Fruit fly (Drosophila melanogaster): ENCODE measurements around the gene CG14238.
A peak's percentile ranks its signal among the peaks of the same experiment; 100 is the strongest.

The CG14238 gene

dm6 chr3R:26448779-26449178, 9.3 kb upstream of the CG14238 start, which contains the start of gene Hex-t1:
Gene Hex-t1, plus strand, starts transcription at chr3R:26449079.
- TF ChIP-seq CG1529 (GFP tag; optimal IDR thresholded peaks at IDR 0.05), result no peak

- TF ChIP-seq br (optimal IDR thresholded peaks at IDR 0.05), result no peak
- no peak for TF ChIP-seq CG2678 (tag; optimal IDR thresholded peaks at IDR 0.05)
- TF ChIP-seq ap (GFP tag; IDR thresholded peaks at IDR 0.05), result no peak
- no peak for TF ChIP-seq gce (GFP tag; IDR thresholded peaks at IDR 0.05)
- no peak for TF ChIP-seq CG30431 (GFP tag; optimal IDR thresholded peaks at IDR 0.05)
- TF ChIP-seq Dad (GFP tag; optimal IDR thresholded peaks at IDR 0.05), result no peak
- no peak for TF ChIP-seq Dp (GFP tag; optimal IDR thresholded peaks at IDR 0.05)
- TF ChIP-seq CG5953 (GFP tag; IDR thresholded peaks at IDR 0.05), result no peak
- TF ChIP-seq Fer1 (GFP tag; optimal IDR thresholded peaks at IDR 0.05), result no peak
- no peak for TF ChIP-seq salm (tag; optimal IDR thresholded peaks at IDR 0.05)
- no peak for TF ChIP-seq CG34376 (GFP tag; optimal IDR thresholded peaks at IDR 0.05)
- no peak for TF ChIP-seq Doc3 (GFP tag; IDR thresholded peaks at IDR 0.05; ENCODE audit: partially characterized antibody)
- no peak for TF ChIP-seq Hr3 (GFP tag; optimal IDR thresholded peaks at IDR 0.05)
- TF ChIP-seq dmrt99B (tag; optimal IDR thresholded peaks at IDR 0.05), result no peak
- TF ChIP-seq tx (GFP tag; optimal IDR thresholded peaks at IDR 0.05), result no peak
- no peak for TF ChIP-seq toy (GFP tag; IDR thresholded peaks at IDR 0.05)
- no peak for TF ChIP-seq CG18619 (GFP tag; optimal IDR thresholded peaks at IDR 0.05)
- no peak for TF ChIP-seq Ets97D (GFP tag; optimal IDR thresholded peaks at IDR 0.05)
These were observed 7.7 kb upstream of the CG14238 start, which contains the start of gene Hex-t2 for dm6 chr3R:26450371-26450770. Gene Hex-t2, plus strand, starts transcription at chr3R:26450671.

dm6 chr3R:26452345-26452744, 5.7 kb upstream of the CG14238 start, which contains the start of gene CG5447:
Gene CG5447, plus strand, starts transcription at chr3R:26452534.
- TF ChIP-seq tx (GFP tag; optimal IDR thresholded peaks at IDR 0.05), result peak; percentile 24
- TF ChIP-seq Antp (GFP tag; optimal IDR thresholded peaks at IDR 0.05), result no peak
- TF ChIP-seq cwo (GFP tag; optimal IDR thresholded peaks at IDR 0.05), result no peak
- no peak for TF ChIP-seq grau (tag; optimal IDR thresholded peaks at IDR 0.05)
- TF ChIP-seq inv (GFP tag; IDR thresholded peaks at IDR 0.05; ENCODE audit: partially characterized antibody), result no peak
- no peak for TF ChIP-seq D (optimal IDR thresholded peaks at IDR 0.05)
- no peak for TF ChIP-seq D (GFP tag; optimal IDR thresholded peaks at IDR 0.05)
- peak; percentile 53; the same call in 1 of the 2 replicates for TF ChIP-seq MBD-R2 (GFP tag; IDR thresholded peaks at IDR 0.05)
- peak; percentile 87 for TF ChIP-seq gfzf (GFP tag; optimal IDR thresholded peaks at IDR 0.05)
- TF ChIP-seq CG17385 (GFP tag; optimal IDR thresholded peaks at IDR 0.05), result no peak
- peak; percentile 91 for TF ChIP-seq stwl (tag; optimal IDR thresholded peaks at IDR 0.05)
- peak; percentile 40; the same call in 2 of the 4 replicates for TF ChIP-seq Dll (GFP tag; IDR thresholded peaks at IDR 0.05; ENCODE audit: partially characterized antibody)
- TF ChIP-seq ind (GFP tag; optimal IDR thresholded peaks at IDR 0.05), result no peak
- peak; percentile 22 for TF ChIP-seq CG33213 (GFP tag; optimal IDR thresholded peaks at IDR 0.05)
- TF ChIP-seq CG32767 (GFP tag; IDR thresholded peaks at IDR 0.05), result no peak
- TF ChIP-seq BEAF-32 (GFP tag; optimal IDR thresholded peaks at IDR 0.05), result peak; percentile 22
- no peak for TF ChIP-seq CG6272 (GFP tag; IDR thresholded peaks at IDR 0.05)
- no peak for TF ChIP-seq HLH54F (GFP tag; optimal IDR thresholded peaks at IDR 0.05)
- TF ChIP-seq gro (GFP tag; optimal IDR thresholded peaks at IDR 0.05), result peak; percentile 16
- no peak for TF ChIP-seq CG10979 (tag; optimal IDR thresholded peaks at IDR 0.05)
- TF ChIP-seq Dp (GFP tag; optimal IDR thresholded peaks at IDR 0.05), result peak; percentile 88
- TF ChIP-seq knrl (GFP tag; IDR thresholded peaks at IDR 0.05; ENCODE audit: partially characterized antibody), result 0 out of 3 replicates have a peak, but pooled peaks have one; percentile 24
- no peak for TF ChIP-seq sim (GFP tag; IDR thresholded peaks at IDR 0.05)
- no peak for TF ChIP-seq crp (GFP tag; optimal IDR thresholded peaks at IDR 0.05)
- TF ChIP-seq CG2199 (GFP tag; IDR thresholded peaks at IDR 0.05), result no peak
- no peak for TF ChIP-seq Neu2 (GFP tag; optimal IDR thresholded peaks at IDR 0.05; ENCODE audit: borderline replicate concordance)
- TF ChIP-seq CG9797 (GFP tag; optimal IDR thresholded peaks at IDR 0.05), result peak; percentile 64
- no peak for TF ChIP-seq CG4730 (GFP tag; IDR thresholded peaks at IDR 0.05)
- TF ChIP-seq Trl (optimal IDR thresholded peaks at IDR 0.05), result no peak
- no peak for TF ChIP-seq Trl (GFP tag; optimal IDR thresholded peaks at IDR 0.05)
- no peak for TF ChIP-seq CG10462 (GFP tag; optimal IDR thresholded peaks at IDR 0.05)
- TF ChIP-seq Atf6 (GFP tag; IDR thresholded peaks at IDR 0.05), result no peak
- no peak for TF ChIP-seq CG11456 (GFP tag; IDR thresholded peaks at IDR 0.05)

Measured in whole organism, embryonic.